Fruit fly (Drosophila melanogaster) whole organism, embryonic: ENCODE data around the gene fd96Cb.

Experiments
- Atf3 ChIP-seq: fragments of 200-800 bp; sonication (Bioruptor generic); optimal IDR thresholded peaks from 3 replicates; lab custom pipeline; 2016; ENCODE audit warnings: missing biosample characterization, missing genetic modification characterization
- CG13424 ChIP-seq: fragments of 200-800 bp; sonication (Bioruptor generic); optimal IDR thresholded peaks from 2 replicates; lab custom pipeline; 2019; ENCODE audit warnings: missing biosample characterization, mild to moderate bottlenecking, missing genetic modification characterization, moderate library complexity
- CG13624 ChIP-seq: fragments of 200-800 bp; sonication (Bioruptor generic); optimal IDR thresholded peaks from 2 replicates; lab custom pipeline; 2016; ENCODE audit warnings: missing biosample characterization, missing genetic modification characterization
- CG14710 ChIP-seq: fragments of 200-800 bp; sonication (Bioruptor generic); optimal IDR thresholded peaks from 3 replicates; lab custom pipeline; 2019; ENCODE audit warnings: missing biosample characterization, mild to moderate bottlenecking, missing genetic modification characterization, moderate library complexity
- CG14965 ChIP-seq: fragments of 200-800 bp; sonication (Bioruptor generic); optimal IDR thresholded peaks from 2 replicates; lab custom pipeline; 2016; ENCODE audit warnings: missing biosample characterization, missing genetic modification characterization, borderline replicate concordance
- CG1603 ChIP-seq: fragments of 200-800 bp; sonication (Bioruptor generic); optimal IDR thresholded peaks from 2 replicates; lab custom pipeline; 2019; ENCODE audit warnings: missing biosample characterization, mild to moderate bottlenecking, missing genetic modification characterization, moderate library complexity
- CG18476 ChIP-seq: fragments of 200-800 bp; sonication (Bioruptor generic); optimal IDR thresholded peaks from 2 replicates; lab custom pipeline; 2016; ENCODE audit warnings: missing biosample characterization, mild to moderate bottlenecking, missing genetic modification characterization
- CG2199 ChIP-seq: fragments of 200-800 bp; sonication (Bioruptor generic); IDR thresholded peaks from 3 replicates; pipeline ENCODE4 v1.3.6; 2022; ENCODE audit warnings: missing biosample characterization, missing genetic modification characterization
- CG30020 ChIP-seq: fragments of 200-800 bp; optimal IDR thresholded peaks from 2 replicates; lab custom pipeline; 2019; ENCODE audit warnings: missing biosample characterization, mild to moderate bottlenecking, missing genetic modification characterization, moderate library complexity
- CG31441 ChIP-seq: fragments of 200-800 bp; sonication (Bioruptor generic); IDR thresholded peaks from 2 replicates; pipeline ENCODE4 v1.3.6; 2022; ENCODE audit warnings: missing biosample characterization, missing genetic modification characterization
- CG32772 ChIP-seq: fragments of 200-800 bp; sonication (Bioruptor generic); IDR thresholded peaks from 2 replicates; pipeline ENCODE4 v1.3.6; 2022; ENCODE audit warnings: missing biosample characterization, missing genetic modification characterization
- CG34376 ChIP-seq: fragments of 200-800 bp; sonication (Bioruptor generic); optimal IDR thresholded peaks from 2 replicates; lab custom pipeline; 2018; ENCODE audit warnings: missing biosample characterization, mild to moderate bottlenecking, missing genetic modification characterization
- CG34422 ChIP-seq: fragments of 200-800 bp; sonication (Bioruptor generic); IDR thresholded peaks from 3 replicates; pipeline ENCODE4 v1.3.6; 2022; ENCODE audit warnings: missing biosample characterization, missing genetic modification characterization
- CG6175 ChIP-seq: fragments of 200-800 bp; sonication (Bioruptor generic); IDR thresholded peaks from 3 replicates; pipeline ENCODE4 v1.3.6; 2022; ENCODE audit warnings: missing biosample characterization, missing genetic modification characterization
- CG7271 ChIP-seq: fragments of 200-800 bp; sonication (Bioruptor generic); optimal IDR thresholded peaks from 2 replicates; lab custom pipeline; 2018; ENCODE audit warnings: missing biosample characterization, mild to moderate bottlenecking, missing genetic modification characterization, moderate library complexity
- CG7928 ChIP-seq: fragments of 200-800 bp; sonication (Bioruptor generic); optimal IDR thresholded peaks from 2 replicates; lab custom pipeline; 2017; ENCODE audit warnings: missing biosample characterization, mild to moderate bottlenecking, missing genetic modification characterization
- CHES-1-like ChIP-seq: fragments of 200-800 bp; sonication (Bioruptor generic); optimal IDR thresholded peaks from 2 replicates; lab custom pipeline; 2016; ENCODE audit warnings: missing biosample characterization, missing genetic modification characterization
- Dip2 ChIP-seq: fragments of 200-800 bp; sonication (Bioruptor generic); IDR thresholded peaks from 2 replicates; pipeline ENCODE4 v1.3.6; 2022; ENCODE audit warnings: missing biosample characterization, missing genetic modification characterization
- E2f2 ChIP-seq: fragments of 200-800 bp; sonication (Bioruptor generic); IDR thresholded peaks from 2 replicates; pipeline ENCODE4 v1.3.6; 2022; ENCODE audit warnings: missing biosample characterization, missing genetic modification characterization
- Ets97D ChIP-seq: fragments of 200-800 bp; sonication (Bioruptor generic); optimal IDR thresholded peaks from 3 replicates; lab custom pipeline; 2016; ENCODE audit warnings: missing biosample characterization, missing genetic modification characterization
- Hmx ChIP-seq: fragments of 200-800 bp; sonication (Bioruptor generic); optimal IDR thresholded peaks from 2 replicates; lab custom pipeline; 2016; ENCODE audit warnings: missing biosample characterization, missing genetic modification characterization
- Hr51 ChIP-seq, 2 experiments: fragments of 200-800 bp; sonication (Bioruptor generic); optimal IDR thresholded peaks; 2 replicates in 1 of 2; 3 replicates in 1 of 2; lab custom pipeline; 2016 to 2018; ENCODE audit warnings: missing biosample characterization in 2 of 2, missing genetic modification characterization in 2 of 2, mild to moderate bottlenecking in 1 of 2, moderate library complexity in 1 of 2
- Lim3 ChIP-seq: fragments of 200-800 bp; sonication (Bioruptor generic); IDR thresholded peaks from 2 replicates; pipeline ENCODE4 v1.3.6; 2022; ENCODE audit warnings: missing biosample characterization, missing genetic modification characterization
- Nf-YB ChIP-seq: fragments of 200-800 bp; sonication (Bioruptor generic); optimal IDR thresholded peaks from 3 replicates; lab custom pipeline; 2019; ENCODE audit warnings: missing biosample characterization, mild to moderate bottlenecking, missing genetic modification characterization, moderate library complexity
- Pdp1 ChIP-seq, 2 experiments: fragments of 200-800 bp; sonication (Bioruptor generic); optimal IDR thresholded peaks; 3 replicates each; lab custom pipeline; 2016; ENCODE audit warnings: missing biosample characterization in 2 of 2, missing genetic modification characterization in 2 of 2, mild to moderate bottlenecking in 1 of 2, moderate library complexity in 1 of 2
- Rfx ChIP-seq: fragments of 200-800 bp; sonication (Bioruptor generic); IDR thresholded peaks from 2 replicates; pipeline ENCODE4 v1.3.6; 2022; ENCODE audit warnings: missing biosample characterization, missing genetic modification characterization
- Side ChIP-seq: fragments of 200-800 bp; sonication (Bioruptor generic); optimal IDR thresholded peaks from 2 replicates; lab custom pipeline; 2016; ENCODE audit warnings: missing biosample characterization, missing genetic modification characterization
- Ssrp ChIP-seq: fragments of 200-800 bp; sonication (Bioruptor generic); optimal IDR thresholded peaks from 2 replicates; lab custom pipeline; 2018; ENCODE audit warnings: missing biosample characterization, mild to moderate bottlenecking, missing genetic modification characterization, moderate library complexity
- Taf1 ChIP-seq: fragments of 200-800 bp; sonication (Bioruptor generic); IDR thresholded peaks from 2 replicates; pipeline ENCODE4 v1.3.6; 2022; ENCODE audit warnings: missing biosample characterization, missing genetic modification characterization
- Trl ChIP-seq, 3 experiments: fragments of >200 bp in 2 of 3; fragments of 200-800 bp in 1 of 3; sonication (Bioruptor generic) in 1 of 3; optimal IDR thresholded peaks; 2 replicates in 1 of 3; 3 replicates in 2 of 3; lab custom pipeline; 2016 to 2017; ENCODE audit warnings: missing biosample characterization in 1 of 3, missing genetic modification characterization in 1 of 3
- Usf ChIP-seq: fragments of 200-800 bp; sonication (Bioruptor generic); optimal IDR thresholded peaks from 2 replicates; lab custom pipeline; 2017; ENCODE audit warnings: missing genotype, missing biosample characterization, missing genetic modification characterization
- YL-1 ChIP-seq: fragments of 200-800 bp; sonication (Bioruptor generic); optimal IDR thresholded peaks from 3 replicates; lab custom pipeline; 2017; ENCODE audit warnings: missing biosample characterization, mild to moderate bottlenecking, missing genetic modification characterization
- cg ChIP-seq: fragments of 200-800 bp; sonication (Bioruptor generic); optimal IDR thresholded peaks from 3 replicates; lab custom pipeline; 2019; ENCODE audit warnings: missing biosample characterization, mild to moderate bottlenecking, missing genetic modification characterization, moderate library complexity
- gfzf ChIP-seq: fragments of 200-800 bp; sonication (Bioruptor generic); optimal IDR thresholded peaks from 2 replicates; lab custom pipeline; 2016; ENCODE audit warnings: missing biosample characterization, mild to moderate bottlenecking, missing genetic modification characterization, moderate library complexity
- grau ChIP-seq: fragments of 200-800 bp; optimal IDR thresholded peaks from 3 replicates; lab custom pipeline; 2019; ENCODE audit warnings: missing biosample characterization, mild to moderate bottlenecking, missing genetic modification characterization, moderate library complexity
- h ChIP-seq: fragments of >200 bp; optimal IDR thresholded peaks from 2 replicates; lab custom pipeline; 2017
- kah ChIP-seq: fragments of 200-800 bp; sonication (Bioruptor generic); optimal IDR thresholded peaks from 2 replicates; lab custom pipeline; 2018; ENCODE audit warnings: missing biosample characterization, mild to moderate bottlenecking, missing genetic modification characterization
- kay ChIP-seq: fragments of 200-800 bp; sonication (Bioruptor generic); optimal IDR thresholded peaks from 2 replicates; lab custom pipeline; 2016; ENCODE audit warnings: missing biosample characterization, missing genetic modification characterization
- klu ChIP-seq: fragments of 200-800 bp; sonication (Bioruptor generic); IDR thresholded peaks from 2 replicates; pipeline ENCODE4 v1.3.6; 2022; ENCODE audit warnings: missing biosample characterization, missing genetic modification characterization
- mld ChIP-seq: fragments of 200-800 bp; sonication (Bioruptor generic); IDR thresholded peaks from 3 replicates; pipeline ENCODE4 v1.3.6; 2022; ENCODE audit warnings: missing biosample characterization, missing genetic modification characterization; ENCODE audit not compliant: partially characterized antibody
- nau ChIP-seq: fragments of 200-800 bp; sonication (Bioruptor generic); optimal IDR thresholded peaks from 3 replicates; lab custom pipeline; 2017; ENCODE audit warnings: missing biosample characterization, mild to moderate bottlenecking, missing genetic modification characterization, missing genetic modification reagents
- pita ChIP-seq: fragments of 200-800 bp; sonication (Bioruptor generic); optimal IDR thresholded peaks from 2 replicates; lab custom pipeline; 2017; ENCODE audit warnings: missing biosample characterization, mild to moderate bottlenecking, missing genetic modification characterization
- ranshi ChIP-seq: fragments of 200-800 bp; sonication (Bioruptor generic); IDR thresholded peaks from 2 replicates; pipeline ENCODE4 v1.3.6; 2022; ENCODE audit warnings: missing biosample characterization, missing genetic modification characterization
- repo ChIP-seq: fragments of 200-800 bp; sonication (Bioruptor generic); optimal IDR thresholded peaks from 2 replicates; lab custom pipeline; 2016; ENCODE audit warnings: missing biosample characterization, missing genetic modification characterization
- scrt ChIP-seq: fragments of 200-800 bp; sonication (Bioruptor generic); optimal IDR thresholded peaks from 2 replicates; lab custom pipeline; 2018; ENCODE audit warnings: missing biosample characterization, mild to moderate bottlenecking, missing genetic modification characterization, moderate library complexity
- stwl ChIP-seq: fragments of 200-800 bp; sonication (Bioruptor generic); optimal IDR thresholded peaks from 3 replicates; lab custom pipeline; 2018; ENCODE audit warnings: missing biosample characterization, mild to moderate bottlenecking, missing genetic modification characterization, moderate library complexity
- sug ChIP-seq: fragments of 200-800 bp; optimal IDR thresholded peaks from 2 replicates; lab custom pipeline; 2019; ENCODE audit warnings: missing biosample characterization, mild to moderate bottlenecking, missing genetic modification characterization, moderate library complexity
- tll ChIP-seq, 2 experiments: fragments of 200-800 bp in 1 of 2; fragments of >200 bp in 1 of 2; sonication (Bioruptor generic) in 1 of 2; optimal IDR thresholded peaks; 2 replicates each; lab custom pipeline; 2017 to 2019; ENCODE audit warnings: missing biosample characterization in 2 of 2, missing genetic modification characterization in 2 of 2, mild to moderate bottlenecking in 1 of 2, moderate library complexity in 1 of 2
- trem ChIP-seq: fragments of 200-800 bp; optimal IDR thresholded peaks from 3 replicates; lab custom pipeline; 2019; ENCODE audit warnings: missing biosample characterization, mild to moderate bottlenecking, missing genetic modification characterization, moderate library complexity

Gene fd96Cb

DNA sequence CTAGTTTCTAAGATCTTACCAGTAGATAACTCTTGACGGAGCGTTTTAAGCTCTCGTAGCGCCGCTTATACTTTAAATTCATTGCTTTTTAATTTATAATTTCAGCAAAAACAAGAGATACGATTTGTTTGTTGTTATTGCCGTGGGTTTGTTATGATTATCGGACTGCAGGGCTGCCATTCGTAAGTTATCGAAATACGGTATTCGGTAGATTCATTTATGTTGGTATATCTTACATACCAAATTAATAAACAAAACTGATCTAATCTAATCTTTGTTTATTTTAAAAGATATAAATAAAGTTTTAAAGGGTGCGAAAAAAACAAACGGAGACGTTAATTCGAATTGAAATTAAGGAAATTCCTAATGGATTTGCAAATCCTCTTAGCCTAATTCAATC, 38.8 kb upstream of the fd96Cb start, which contains the start of the genes CG31111 and stac (continued):
- no peak for TF ChIP-seq CG7271 (tag; lab: Kevin White, UChicago)
- peak in 1 of 2 experiments; percentile 0 for TF ChIP-seq Pdp1 (GFP tag; optimal IDR thresholded peaks at IDR 0.05; lab: Kevin White, UChicago)
- TF ChIP-seq CG14710 (tag; lab: Kevin White, UChicago): peak; percentile 17
- TF ChIP-seq CHES-1-like (GFP tag; lab: Kevin White, UChicago): no peak
- TF ChIP-seq CG1603 (tag; lab: Kevin White, UChicago): peak; percentile 24
- TF ChIP-seq Ssrp (tag; lab: Kevin White, UChicago): no peak
- peak; percentile 49 for TF ChIP-seq gfzf (GFP tag; lab: Kevin White, UChicago)
- TF ChIP-seq stwl: peak; percentile 62
- peak; percentile 40 for TF ChIP-seq Ets97D (GFP tag; lab: Kevin White, UChicago)
- no peak for TF ChIP-seq tll (GFP tag; optimal IDR thresholded peaks at IDR 0.05; lab: Kevin White, UChicago)
- peak; percentile 8 for TF ChIP-seq CG7928
- TF ChIP-seq ranshi (GFP tag; lab: Robert Waterston, UW): no peak
- peak; percentile 76 for TF ChIP-seq CG30020 (tag; lab: Kevin White, UChicago)
- no peak for TF ChIP-seq E2f2 (GFP tag; lab: Robert Waterston, UW)
- TF ChIP-seq sug: peak; percentile 14
- TF ChIP-seq CG13624 (GFP tag; lab: Kevin White, UChicago): no peak
- TF ChIP-seq YL-1 (GFP tag; lab: Kevin White, UChicago): peak; percentile 38

dm6 chr3R:25056488-25057157, 38.2 kb upstream of the fd96Cb start:
- no peak for TF ChIP-seq Nf-YB (GFP tag; lab: Kevin White, UChicago)
- TF ChIP-seq scrt (GFP tag; lab: Kevin White, UChicago): peak; percentile 28
- no peak for TF ChIP-seq CG18476 (GFP tag; lab: Kevin White, UChicago)
- no peak for TF ChIP-seq Atf3 (GFP tag; lab: Kevin White, UChicago)
- TF ChIP-seq Usf (GFP tag; lab: Kevin White, UChicago): no peak
- peak; percentile 14 for TF ChIP-seq CG34376
- no peak for TF ChIP-seq pita (GFP tag; lab: Kevin White, UChicago)
- no peak for TF ChIP-seq trem (tag; lab: Kevin White, UChicago)
- TF ChIP-seq kah (GFP tag; lab: Kevin White, UChicago): peak; percentile 97
- TF ChIP-seq Side (GFP tag; lab: Kevin White, UChicago): no peak
- TF ChIP-seq cg (GFP tag; lab: Kevin White, UChicago): peak; percentile 52
- no peak for TF ChIP-seq klu (GFP tag; lab: Robert Waterston, UW)
- no peak for TF ChIP-seq CG32772 (GFP tag; lab: Robert Waterston, UW)
- no peak for TF ChIP-seq Dip2
- no peak for TF ChIP-seq CG13424 (tag; lab: Kevin White, UChicago)
- no peak for TF ChIP-seq nau (GFP tag; lab: Kevin White, UChicago)
- TF ChIP-seq Lim3 (GFP tag; lab: Robert Waterston, UW): no peak
- TF ChIP-seq CG34422 (GFP tag; lab: Robert Waterston, UW): no peak
- TF ChIP-seq h (lab: Kevin White, UChicago): no peak
- no peak for TF ChIP-seq grau
- no peak for TF ChIP-seq CG2199 (GFP tag; lab: Robert Waterston, UW)
- TF ChIP-seq mld (GFP tag; lab: Robert Waterston, UW): no peak
- TF ChIP-seq repo (GFP tag; lab: Kevin White, UChicago): no peak
- TF ChIP-seq Hr51 (GFP tag; optimal IDR thresholded peaks at IDR 0.05; lab: Kevin White, UChicago): no peak
- TF ChIP-seq Rfx (GFP tag; lab: Robert Waterston, UW): peak; percentile 44; the same call in 1 of the 2 replicates
- TF ChIP-seq kay (GFP tag; lab: Kevin White, UChicago): peak; percentile 8
- TF ChIP-seq Taf1 (GFP tag; lab: Robert Waterston, UW): no peak
- no peak for TF ChIP-seq CG6175 (GFP tag; lab: Robert Waterston, UW)
- TF ChIP-seq CG14965: no peak
- TF ChIP-seq CG31441: no peak
- TF ChIP-seq Trl (optimal IDR thresholded peaks at IDR 0.05; lab: Kevin White, UChicago): peak in 1 of 2 experiments; percentile 35
- TF ChIP-seq Trl (GFP tag; optimal IDR thresholded peaks at IDR 0.05; lab: Kevin White, UChicago): no peak
- TF ChIP-seq Hmx (GFP tag; lab: Kevin White, UChicago): no peak
